Fruit fly (Drosophila melanogaster) whole organism, embryonic: Measurements from ENCODE around the gene CG5013.
A peak's percentile ranks its signal among the peaks of the same experiment; 100 is the strongest.

Experiments
- Awh ChIP-seq: fragments of 200-800 bp; sonication (Bioruptor generic); IDR thresholded peaks from 2 replicates; pipeline ENCODE4, ENCODE4 v1.3.6; 2022; ENCODE audit warnings: missing biosample characterization, missing genetic modification characterization
- Bteb2 ChIP-seq: fragments of 200-800 bp; sonication (Bioruptor generic); optimal IDR thresholded peaks from 2 replicates; lab custom pipeline; 2016; ENCODE audit warnings: missing biosample characterization, missing genetic modification characterization
- CG10274 ChIP-seq: fragments of 200-800 bp; sonication (Bioruptor generic); optimal IDR thresholded peaks from 3 replicates; lab custom pipeline; 2017; ENCODE audit warnings: missing biosample characterization, mild to moderate bottlenecking, missing genetic modification characterization
- CG10431 ChIP-seq: fragments of 200-800 bp; sonication (Bioruptor generic); optimal IDR thresholded peaks from 3 replicates; lab custom pipeline; 2018; ENCODE audit warnings: missing biosample characterization, mild to moderate bottlenecking, missing genetic modification characterization
- CG1233 ChIP-seq: fragments of 200-800 bp; sonication (Bioruptor generic); optimal IDR thresholded peaks from 4 replicates; lab custom pipeline; 2018; ENCODE audit warnings: missing biosample characterization, mild to moderate bottlenecking, missing genetic modification characterization
- CG12769 ChIP-seq: fragments of 200-800 bp; sonication (Bioruptor generic); optimal IDR thresholded peaks from 2 replicates; lab custom pipeline; 2019; ENCODE audit warnings: missing biosample characterization, mild to moderate bottlenecking, missing genetic modification characterization, moderate library complexity
- CG13123 ChIP-seq: fragments of 200-800 bp; sonication (Bioruptor generic); optimal IDR thresholded peaks from 2 replicates; lab custom pipeline; 2016; ENCODE audit warnings: missing biosample characterization, missing genetic modification characterization
- CG1529 ChIP-seq: fragments of 200-800 bp; sonication (Bioruptor generic); optimal IDR thresholded peaks from 3 replicates; lab custom pipeline; 2018; ENCODE audit warnings: missing biosample characterization, missing genetic modification characterization
- CG17361 ChIP-seq: fragments of 200-800 bp; sonication (Bioruptor generic); IDR thresholded peaks from 3 replicates; pipeline ENCODE4 v1.3.6; 2022; ENCODE audit warnings: missing biosample characterization, missing genetic modification characterization
- CG18011 ChIP-seq: fragments of 200-800 bp; sonication (Bioruptor generic); optimal IDR thresholded peaks from 2 replicates; lab custom pipeline; 2017; ENCODE audit warnings: missing biosample characterization, missing genetic modification characterization, mild to moderate bottlenecking, moderate library complexity, missing genotype
- CG18599 ChIP-seq: fragments of 200-800 bp; sonication (Bioruptor generic); optimal IDR thresholded peaks from 3 replicates; lab custom pipeline; 2017; ENCODE audit warnings: missing biosample characterization, missing genetic modification characterization, mild to moderate bottlenecking, moderate library complexity, missing genetic modification reagents
- CG5180 ChIP-seq: fragments of 200-800 bp; sonication (Bioruptor generic); optimal IDR thresholded peaks from 3 replicates; lab custom pipeline; 2017; ENCODE audit warnings: missing biosample characterization, missing genetic modification characterization, mild to moderate bottlenecking, moderate library complexity, missing genetic modification reagents
- CG6254 ChIP-seq: fragments of 200-800 bp; sonication (Bioruptor generic); optimal IDR thresholded peaks from 3 replicates; lab custom pipeline; 2017; ENCODE audit warnings: mild to moderate bottlenecking, missing biosample characterization, missing genetic modification reagents, missing genetic modification characterization
- CG7786 ChIP-seq: fragments of 200-800 bp; sonication (Bioruptor generic); optimal IDR thresholded peaks from 2 replicates; lab custom pipeline; 2016; ENCODE audit warnings: missing biosample characterization, missing genetic modification characterization
- CG8388 ChIP-seq: fragments of 200-800 bp; sonication (Bioruptor generic); optimal IDR thresholded peaks from 2 replicates; lab custom pipeline; 2019; ENCODE audit warnings: missing biosample characterization, mild to moderate bottlenecking, missing genetic modification characterization, moderate library complexity
- Camta ChIP-seq: fragments of 200-800 bp; sonication (Bioruptor generic); optimal IDR thresholded peaks from 2 replicates; lab custom pipeline; 2016; ENCODE audit warnings: missing biosample characterization, missing genetic modification characterization
- CrebB ChIP-seq: fragments of 200-800 bp; sonication (Bioruptor generic); optimal IDR thresholded peaks from 3 replicates; lab custom pipeline; 2018; ENCODE audit warnings: missing biosample characterization, mild to moderate bottlenecking, missing genetic modification characterization
- D19B ChIP-seq: fragments of 200-800 bp; sonication (Bioruptor generic); optimal IDR thresholded peaks from 2 replicates; lab custom pipeline; 2017; ENCODE audit warnings: missing biosample characterization, mild to moderate bottlenecking, missing genetic modification characterization
- Dref ChIP-seq: fragments of 200-800 bp; sonication (Bioruptor generic); IDR thresholded peaks from 2 replicates; pipeline ENCODE4 v1.3.6; 2022; ENCODE audit warnings: missing biosample characterization, missing genetic modification characterization
- Eip74EF ChIP-seq, 2 experiments: fragments of 200-800 bp in 1 of 2; fragments of >200 bp in 1 of 2; sonication (Bioruptor generic) in 1 of 2; optimal IDR thresholded peaks; 2 replicates each; lab custom pipeline; 2017 to 2019; ENCODE audit warnings: missing biosample characterization in 2 of 2, missing genetic modification characterization in 2 of 2, mild to moderate bottlenecking in 1 of 2, moderate library complexity in 1 of 2
- Hr78 ChIP-seq, 2 experiments: fragments of 200-800 bp in 1 of 2; fragments of >200 bp in 1 of 2; sonication (Bioruptor generic) in 1 of 2; optimal IDR thresholded peaks; 2 replicates each; lab custom pipeline; 2017 to 2019; ENCODE audit warnings: missing biosample characterization in 2 of 2, missing genetic modification characterization in 2 of 2, mild to moderate bottlenecking in 1 of 2, moderate library complexity in 1 of 2
- Oaz ChIP-seq: fragments of 200-800 bp; sonication (Bioruptor generic); IDR thresholded peaks from 2 replicates; pipeline ENCODE4 v1.3.6; 2022; ENCODE audit warnings: missing biosample characterization, missing genetic modification characterization
- Opbp ChIP-seq: fragments of 200-800 bp; sonication (Bioruptor generic); IDR thresholded peaks from 3 replicates; pipeline ENCODE4 v1.3.6; 2022; ENCODE audit warnings: missing biosample characterization, missing genetic modification characterization; ENCODE audit not compliant: partially characterized antibody
- Pdp1 ChIP-seq, 2 experiments: fragments of 200-800 bp; sonication (Bioruptor generic); optimal IDR thresholded peaks; 3 replicates each; lab custom pipeline; 2016; ENCODE audit warnings: missing biosample characterization in 2 of 2, missing genetic modification characterization in 2 of 2, mild to moderate bottlenecking in 1 of 2, moderate library complexity in 1 of 2
- Vsx1 ChIP-seq: fragments of 200-800 bp; sonication (Bioruptor generic); optimal IDR thresholded peaks from 2 replicates; lab custom pipeline; 2017; ENCODE audit warnings: missing biosample characterization, mild to moderate bottlenecking, missing genetic modification characterization, missing genetic modification reagents
- chn ChIP-seq: fragments of 200-800 bp; sonication (Bioruptor generic); optimal IDR thresholded peaks from 2 replicates; lab custom pipeline; 2016; ENCODE audit warnings: missing biosample characterization, missing genetic modification characterization
- ci ChIP-seq: fragments of 200-800 bp; sonication (Bioruptor generic); IDR thresholded peaks from 3 replicates; pipeline ENCODE4 v1.3.6; 2022; ENCODE audit warnings: missing biosample characterization, missing genetic modification characterization
- crc ChIP-seq: fragments of 200-800 bp; sonication (Bioruptor generic); optimal IDR thresholded peaks from 2 replicates; lab custom pipeline; 2016; ENCODE audit warnings: missing biosample characterization, missing genetic modification characterization
- emc ChIP-seq: fragments of 200-800 bp; sonication (Bioruptor generic); optimal IDR thresholded peaks from 2 replicates; lab custom pipeline; 2016; ENCODE audit warnings: missing biosample characterization, missing genetic modification characterization
- ftz-f1 ChIP-seq: fragments of 200-800 bp; sonication (Bioruptor generic); optimal IDR thresholded peaks from 2 replicates; lab custom pipeline; 2016; ENCODE audit warnings: missing biosample characterization, missing genetic modification characterization
- gsb-n ChIP-seq: fragments of 200-800 bp; sonication (Bioruptor generic); optimal IDR thresholded peaks from 3 replicates; lab custom pipeline; 2018; ENCODE audit warnings: missing biosample characterization, mild to moderate bottlenecking, missing genetic modification characterization
- hb ChIP-seq: fragments of 200-800 bp; sonication (Bioruptor generic); IDR thresholded peaks from 3 replicates; pipeline ENCODE4 v1.3.6; 2022; ENCODE audit warnings: missing biosample characterization, missing genetic modification characterization; ENCODE audit not compliant: partially characterized antibody
- kni ChIP-seq: fragments of 200-800 bp; sonication (Bioruptor generic); optimal IDR thresholded peaks from 3 replicates; lab custom pipeline; 2017; ENCODE audit warnings: mild to moderate bottlenecking, missing biosample characterization, missing genetic modification reagents, missing genetic modification characterization
- mam ChIP-seq: fragments of 200-800 bp; sonication (Bioruptor generic); optimal IDR thresholded peaks from 3 replicates; lab custom pipeline; 2016; ENCODE audit warnings: missing biosample characterization, missing genetic modification characterization
- oc ChIP-seq: fragments of 200-800 bp; sonication (Bioruptor generic); optimal IDR thresholded peaks from 2 replicates; lab custom pipeline; 2018; ENCODE audit warnings: missing biosample characterization, mild to moderate bottlenecking, missing genetic modification characterization, moderate library complexity
- onecut ChIP-seq: fragments of 200-800 bp; sonication (Bioruptor generic); IDR thresholded peaks from 2 replicates; pipeline ENCODE4 v1.3.6; 2022; ENCODE audit warnings: missing biosample characterization, missing genetic modification characterization
- scrt ChIP-seq: fragments of 200-800 bp; sonication (Bioruptor generic); optimal IDR thresholded peaks from 2 replicates; lab custom pipeline; 2018; ENCODE audit warnings: missing biosample characterization, mild to moderate bottlenecking, missing genetic modification characterization, moderate library complexity
- sens-2 ChIP-seq: fragments of 200-800 bp; sonication (Bioruptor generic); IDR thresholded peaks from 2 replicates; pipeline ENCODE4 v1.3.6; 2022; ENCODE audit warnings: missing biosample characterization, missing genetic modification characterization
- sr ChIP-seq: fragments of 200-800 bp; sonication (Bioruptor generic); IDR thresholded peaks from 3 replicates; pipeline ENCODE4 v1.3.6; 2022; ENCODE audit warnings: missing biosample characterization, missing genetic modification characterization
- tap ChIP-seq: fragments of 200-800 bp; optimal IDR thresholded peaks from 3 replicates; lab custom pipeline; 2019; ENCODE audit warnings: missing biosample characterization, mild to moderate bottlenecking, missing genetic modification characterization, moderate library complexity
- z ChIP-seq: fragments of 200-800 bp; sonication (Bioruptor generic); IDR thresholded peaks from 3 replicates; pipeline ENCODE4 v1.3.6; 2022; ENCODE audit warnings: missing biosample characterization, missing genetic modification characterization
- zfh1 ChIP-seq: fragments of 200-800 bp; sonication (Bioruptor generic); IDR thresholded peaks from 3 replicates; pipeline ENCODE4 v1.3.6; 2022; ENCODE audit warnings: missing biosample characterization, missing genetic modification characterization
- zfh2 ChIP-seq: fragments of 200-800 bp; sonication (Bioruptor generic); optimal IDR thresholded peaks from 2 replicates; lab custom pipeline; 2016; ENCODE audit warnings: missing biosample characterization, missing genetic modification characterization

CG5013 gene

DNA sequence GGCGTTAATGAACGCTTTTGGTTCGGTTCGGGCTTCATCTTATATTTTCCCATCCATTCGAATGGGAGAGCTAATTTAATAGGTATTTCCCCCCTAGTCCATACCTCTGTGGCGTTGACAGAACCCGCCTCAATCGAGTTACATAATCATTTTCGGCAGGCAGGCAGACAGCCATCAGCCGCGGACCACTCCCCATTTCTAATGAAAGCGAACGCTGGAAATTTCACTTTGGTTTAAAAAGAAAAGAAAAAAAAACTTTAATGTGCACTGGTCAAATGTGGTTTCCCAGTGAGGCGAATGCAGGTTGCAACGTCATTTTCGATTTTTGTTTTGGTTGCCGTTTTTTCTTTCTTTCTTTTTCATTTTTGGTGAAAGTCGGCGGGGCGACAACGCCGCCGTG is 32.9 kb downstream of the CG5013 start (continued):
- TF ChIP-seq Oaz (GFP tag; lab: Robert Waterston, UW) (no peak), Vsx1 (GFP tag; lab: Kevin White, UChicago) (peak; percentile 50), D19B (GFP tag; lab: Kevin White, UChicago) (no peak), emc (GFP tag; lab: Kevin White, UChicago) (no peak), Camta (GFP tag; lab: Kevin White, UChicago) (no peak)

DNA sequence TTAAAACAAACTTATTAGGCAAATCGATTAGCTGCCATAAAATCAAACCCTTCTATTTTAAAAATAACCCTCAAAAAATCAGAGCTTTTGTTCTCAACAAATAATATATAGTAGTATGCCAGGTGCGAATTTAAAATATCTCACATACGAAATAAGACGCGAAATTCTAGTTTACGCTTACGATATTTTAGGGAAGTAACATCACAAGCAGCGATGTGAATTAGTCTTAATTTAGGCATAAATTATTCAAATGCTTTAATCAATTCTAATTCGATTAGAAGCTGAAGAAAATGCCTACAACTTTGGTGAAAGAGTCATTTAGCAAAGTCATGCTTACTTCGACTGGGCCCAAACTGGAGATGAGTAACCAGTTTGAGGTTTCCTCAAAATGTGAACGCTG is 34.1 kb downstream of the CG5013 start, which contains the start of gene sxe2:
sxe2 (plus strand) TSS at position 301 of the 400 bp plus-strand sequence.
- TF ChIP-seq tap (tag; lab: Kevin White, UChicago) (no peak), ftz-f1 (GFP tag; lab: Kevin White, UChicago) (no peak), CG8388 (no peak), Dref (GFP tag; lab: Robert Waterston, UW) (no peak), sr (GFP tag; lab: Robert Waterston, UW) (no peak), CG10274 (GFP tag; lab: Kevin White, UChicago) (no peak)

DNA sequence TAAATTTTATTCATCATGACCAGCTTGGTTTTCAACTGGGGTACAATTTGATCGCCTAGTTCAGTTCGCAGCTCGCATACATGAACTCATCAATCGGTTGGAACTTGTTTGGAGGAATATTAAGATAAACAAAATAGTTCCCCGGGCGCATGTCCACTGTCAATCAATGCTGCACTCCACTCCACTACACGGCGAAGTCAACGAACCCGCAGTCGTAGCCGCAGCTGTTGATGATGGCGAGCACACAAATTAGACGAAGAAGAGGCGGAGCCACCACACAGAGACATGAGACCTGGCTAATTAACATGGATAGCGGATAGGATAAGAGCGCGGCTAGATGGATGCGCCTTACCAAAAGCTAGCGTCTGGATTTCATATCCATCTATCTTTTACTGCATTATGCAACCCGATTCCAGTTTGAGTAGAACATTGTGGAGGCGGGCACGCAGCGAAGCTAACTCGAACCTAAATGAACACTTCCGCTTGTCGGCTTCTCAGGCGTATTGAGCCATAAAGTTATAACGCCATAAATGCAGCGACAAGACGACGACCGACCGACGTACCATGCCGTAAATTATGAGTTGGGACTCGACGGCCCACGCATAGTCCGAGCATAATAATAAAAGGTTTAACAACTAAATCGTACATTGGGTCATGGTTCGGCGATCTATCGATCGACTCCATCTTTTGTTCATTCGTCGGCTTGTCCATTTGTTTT is 42.6 kb downstream of the CG5013 start:
- peak; percentile 68 for TF ChIP-seq CG5180 (GFP tag; lab: Kevin White, UChicago)
- TF ChIP-seq Pdp1 (GFP tag; optimal IDR thresholded peaks at IDR 0.05; lab: Kevin White, UChicago): peak in 1 of 2 experiments; percentile 83
- peak; percentile 58 for TF ChIP-seq CG10431 (GFP tag; lab: Kevin White, UChicago)
- peak; percentile 51 for TF ChIP-seq CG6254 (GFP tag; lab: Kevin White, UChicago)
- TF ChIP-seq Awh (GFP tag; lab: Robert Waterston, UW): peak; percentile 63
- no peak for TF ChIP-seq Bteb2 (GFP tag; lab: Kevin White, UChicago)
- TF ChIP-seq sens-2 (GFP tag; lab: Robert Waterston, UW): no peak
- no peak for TF ChIP-seq mam
- TF ChIP-seq Vsx1 (GFP tag; lab: Kevin White, UChicago): peak; percentile 58
- TF ChIP-seq CG1529 (GFP tag; lab: Kevin White, UChicago): peak; percentile 9
- 0 out of 3 replicates have a peak, but pooled peaks have one; percentile 14 for TF ChIP-seq ci (GFP tag; lab: Robert Waterston, UW)
- peak in 1 of 2 experiments; percentile 75 for TF ChIP-seq Hr78 (GFP tag; optimal IDR thresholded peaks at IDR 0.05; lab: Kevin White, UChicago)
- peak; percentile 37 for TF ChIP-seq oc
- peak; percentile 90 for TF ChIP-seq kni (GFP tag; lab: Kevin White, UChicago)
- no peak for TF ChIP-seq CG18011 (GFP tag; lab: Kevin White, UChicago)
- no peak for TF ChIP-seq CrebB (tag; lab: Kevin White, UChicago)
- peak; percentile 7 for TF ChIP-seq gsb-n (tag; lab: Kevin White, UChicago)
- peak in 1 of 2 experiments; percentile 72 for TF ChIP-seq Eip74EF (GFP tag; optimal IDR thresholded peaks at IDR 0.05; lab: Kevin White, UChicago)
- peak; percentile 49; the same call in 1 of the 2 replicates for TF ChIP-seq onecut (GFP tag; lab: Robert Waterston, UW)

DNA sequence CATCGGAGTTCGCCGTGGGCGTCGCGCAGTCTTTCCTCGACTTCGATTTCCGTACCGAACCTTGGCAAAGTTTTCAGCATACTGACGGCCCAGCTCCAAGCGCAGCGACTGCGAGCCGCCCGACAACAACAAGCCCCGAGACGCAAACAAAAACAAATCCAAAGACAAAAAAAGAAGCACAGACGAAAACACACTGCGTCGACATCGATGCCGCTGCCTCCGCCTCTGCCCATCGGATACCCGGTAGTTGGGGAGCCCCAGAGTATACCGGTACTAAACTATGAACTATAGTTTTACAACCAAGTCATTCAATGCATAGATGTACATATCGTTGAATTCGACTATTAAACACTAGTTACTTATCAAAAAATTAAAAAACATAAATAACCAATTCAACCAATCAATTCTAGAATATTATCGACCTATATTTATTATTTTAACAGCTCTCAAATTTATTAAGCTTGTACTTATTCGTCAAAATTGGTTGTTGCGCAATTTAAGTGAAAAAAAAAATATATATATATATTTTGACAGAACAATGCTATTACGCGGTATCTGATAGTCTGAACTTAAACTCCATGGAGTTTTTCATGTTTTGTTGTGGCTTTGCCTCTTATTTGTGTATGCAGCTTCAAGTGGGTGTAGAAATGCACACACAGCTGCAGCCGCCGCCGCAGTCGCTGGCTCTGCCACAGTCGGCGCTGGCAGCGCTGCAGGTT is 44.7 kb downstream of the CG5013 start:
- TF ChIP-seq CG7786 (GFP tag; lab: Kevin White, UChicago): no peak
- TF ChIP-seq Opbp (GFP tag; lab: Robert Waterston, UW): no peak
- TF ChIP-seq crc (GFP tag; lab: Kevin White, UChicago): no peak
- TF ChIP-seq z (GFP tag; lab: Robert Waterston, UW): no peak
- TF ChIP-seq CG1233: peak; percentile 63
- TF ChIP-seq chn (GFP tag; lab: Kevin White, UChicago): peak; percentile 51
- no peak for TF ChIP-seq scrt (GFP tag; lab: Kevin White, UChicago)
- no peak for TF ChIP-seq zfh2 (GFP tag; lab: Kevin White, UChicago)
- no peak for TF ChIP-seq zfh1
- peak; percentile 67 for TF ChIP-seq CG18599 (GFP tag; lab: Kevin White, UChicago)
- no peak for TF ChIP-seq hb
- TF ChIP-seq CG17361: peak; percentile 96
- TF ChIP-seq CG13123: peak; percentile 59
- TF ChIP-seq CG12769 (tag; lab: Kevin White, UChicago): no peak
